Worm (Caenorhabditis elegans) whole organism, midembryonic: ENCODE measurements around the gene K12H4.6.

ENCODE experiments used
- T22C8.4 ChIP-seq: fragments of 200-800 bp; sonication (Bioruptor generic); IDR thresholded peaks from 2 replicates; pipeline ENCODE4 v1.3.6; 2022; ENCODE audit warnings: missing genetic modification characterization, missing compliant biosample characterization
- cog-1 ChIP-seq: sonication (generic microtip); optimal IDR thresholded peaks from 2 replicates; lab custom pipeline; 2016; ENCODE audit warnings: missing genetic modification characterization, missing compliant biosample characterization
- flt-1 ChIP-seq: fragments of 200-800 bp; sonication (Bioruptor generic); IDR thresholded peaks from 2 replicates; pipeline ENCODE4 v1.3.6; 2022; ENCODE audit warnings: missing genetic modification characterization, missing compliant biosample characterization
- klf-2 ChIP-seq: fragments of 200-800 bp; sonication (Bioruptor generic); conservative IDR thresholded peaks from 2 replicates; pipeline ENCODE4 v1.3.6; 2022; ENCODE audit warnings: missing genetic modification reagents, missing genetic modification characterization, missing compliant biosample characterization
- med-1 ChIP-seq: sonication (generic microtip); optimal IDR thresholded peaks from 2 replicates; lab custom pipeline; 2017; ENCODE audit warnings: missing genetic modification characterization, mild to moderate bottlenecking, missing compliant biosample characterization, antibody characterized with exemption, missing genetic modification reagents; ENCODE audit not compliant: insufficient read depth
- tab-1 ChIP-seq: fragments of 200-800 bp; sonication (Bioruptor generic); IDR thresholded peaks from 2 replicates; pipeline ENCODE4 v1.3.6; 2022; ENCODE audit warnings: missing genetic modification characterization, missing compliant biosample characterization
- ztf-23 ChIP-seq: fragments of 200-800 bp; sonication (Bioruptor generic); IDR thresholded peaks from 2 replicates; pipeline ENCODE4 v1.3.6; 2022; ENCODE audit warnings: missing genetic modification reagents, missing genetic modification characterization, missing compliant biosample characterization
- ztf-29 ChIP-seq: fragments of 200-800 bp; sonication (Bioruptor generic); IDR thresholded peaks from 2 replicates; pipeline ENCODE4 v1.3.6; 2022; ENCODE audit warnings: missing genetic modification reagents, missing genetic modification characterization, missing compliant biosample characterization

DNA sequence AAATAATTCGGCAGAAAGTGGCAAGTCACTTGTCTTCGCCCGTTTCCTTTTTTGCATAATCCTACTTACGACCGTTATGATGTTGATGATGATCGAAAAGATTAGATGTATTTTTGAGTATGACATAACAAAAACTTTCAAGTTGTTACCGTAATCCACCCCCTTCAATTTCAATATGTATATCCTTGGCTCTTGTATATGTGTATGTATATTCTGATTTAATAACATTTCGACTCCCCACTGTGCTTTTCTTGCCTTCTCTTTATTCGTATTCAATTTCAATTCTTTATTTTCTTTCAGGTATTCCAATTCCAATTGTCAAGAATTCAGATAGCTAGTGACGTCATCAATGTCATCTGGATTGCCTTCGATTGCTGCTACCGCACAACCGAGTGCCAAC, 24.3 kb upstream of the K12H4.6 start, which contains the start of gene pros-1:
- TF ChIP-seq med-1 (GFP tag; lab: Kevin White, UChicago) (no peak), flt-1 (GFP tag; lab: Robert Waterston, UW) (no peak), ztf-29 (GFP tag; lab: Robert Waterston, UW) (no peak), cog-1 (no peak), T22C8.4 (GFP tag; lab: Robert Waterston, UW) (no peak), tab-1 (GFP tag; lab: Robert Waterston, UW) (no peak), klf-2 (no peak), ztf-23 (GFP tag; lab: Robert Waterston, UW) (no peak)
